Worm (Caenorhabditis elegans): ENCODE results near the gene B0281.4.

The B0281.4 gene

DNA sequence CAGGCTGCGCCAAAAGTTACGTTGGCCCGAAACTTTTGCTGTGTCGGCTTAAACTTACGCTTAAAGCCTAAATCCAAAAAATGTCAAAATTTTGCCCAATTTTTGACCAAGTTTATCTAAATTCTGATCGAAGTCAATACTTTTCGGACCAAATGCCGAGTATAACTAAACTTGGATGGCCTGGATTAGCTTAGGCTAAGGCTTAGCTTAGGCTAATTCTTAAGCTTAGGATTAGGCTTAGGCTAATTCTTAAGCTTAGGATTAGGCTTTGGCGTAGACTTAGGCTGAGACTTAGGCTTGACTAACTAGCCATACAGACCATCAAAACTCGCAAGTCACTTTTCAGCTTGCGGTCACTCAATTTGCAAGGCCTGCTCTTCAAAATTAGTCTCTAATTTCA, 37.5 kb upstream of the B0281.4 start (continued):
- TF ChIP-seq pha-4 (tag; optimal IDR thresholded peaks at IDR 0.05): no peak

ce11 chrII:2335572-2335971, 36.9 kb upstream of the B0281.4 start, which contains the start of gene F43C11.7:
Gene F43C11.7, plus strand, starts transcription at chrII:2335897.
- TF ChIP-seq B0019.2 (GFP tag; conservative IDR thresholded peaks at IDR 0.05) (no peak), F57C9.4 (tag; optimal IDR thresholded peaks at IDR 0.05) (no peak), nhr-80 (tag; optimal IDR thresholded peaks at IDR 0.05) (peak; percentile 84), attf-5 (GFP tag; optimal IDR thresholded peaks at IDR 0.05) (no peak), somi-1 (GFP tag; optimal IDR thresholded peaks at IDR 0.05) (no peak), atf-7 (tag; optimal IDR thresholded peaks at IDR 0.05) (peak; percentile 87), dpff-1 (tag; optimal IDR thresholded peaks at IDR 0.05) (no peak), F55B11.4 (tag; optimal IDR thresholded peaks at IDR 0.05; ENCODE audit: borderline replicate concordance, insufficient read depth) (no peak), rcor-1 (GFP tag; IDR thresholded peaks at IDR 0.05) (no peak), chd-7 (tag; optimal IDR thresholded peaks at IDR 0.05) (no peak), F57A8.1 (GFP tag; optimal IDR thresholded peaks at IDR 0.05) (no peak), lsl-1 (GFP tag; optimal IDR thresholded peaks at IDR 0.05) (no peak), unc-62 (GFP tag; optimal IDR thresholded peaks at IDR 0.05) (peak; percentile 37), nfya-2 (GFP tag; IDR thresholded peaks at IDR 0.05) (no peak), cebp-1 (GFP tag; IDR thresholded peaks at IDR 0.05) (no peak), cebp-1 (tag; optimal IDR thresholded peaks at IDR 0.05) (peak; percentile 27)

DNA sequence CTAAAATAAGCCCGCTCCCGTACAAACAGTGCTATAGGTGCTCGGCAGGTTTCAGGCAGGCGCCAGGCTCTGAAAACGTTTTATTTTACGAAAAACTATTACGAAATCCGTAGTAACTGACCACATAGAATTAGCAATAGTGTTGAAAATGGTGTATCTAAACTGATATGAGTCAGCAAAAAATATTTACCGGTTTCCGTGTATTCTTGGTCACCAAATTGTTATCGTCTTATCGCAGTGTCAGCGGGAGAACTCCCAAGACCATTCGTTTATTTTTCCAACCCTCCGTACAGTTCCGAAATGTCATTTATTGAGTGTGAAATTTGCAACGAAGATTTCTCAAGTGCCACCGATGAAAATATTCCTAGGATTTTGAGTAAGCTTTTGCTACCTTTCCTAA, 33.6 kb upstream of the B0281.4 start, which contains the start of gene F43C11.8:
TSS of gene F43C11.8 (plus strand) at position 301 of the 400 bp plus-strand sequence.
- no peak for TF ChIP-seq ztf-28 (GFP tag; IDR thresholded peaks at IDR 0.05)
- no peak for TF ChIP-seq nhr-120 (GFP tag; IDR thresholded peaks at IDR 0.05)
- TF ChIP-seq F55B11.4 (tag; optimal IDR thresholded peaks at IDR 0.05; ENCODE audit: borderline replicate concordance, insufficient read depth): no peak
- TF ChIP-seq ceh-100 (GFP tag; IDR thresholded peaks at IDR 0.05): no peak
- no peak for TF ChIP-seq pha-4 (tag; optimal IDR thresholded peaks at IDR 0.05)
- TF ChIP-seq nhr-80 (tag; optimal IDR thresholded peaks at IDR 0.05): peak; percentile 6
- no peak for TF ChIP-seq let-607 (tag; optimal IDR thresholded peaks at IDR 0.05)
- no peak for TF ChIP-seq xnd-1 (tag; optimal IDR thresholded peaks at IDR 0.05)

- no peak for TF ChIP-seq F55B11.4 (tag; optimal IDR thresholded peaks at IDR 0.05; ENCODE audit: borderline replicate concordance, insufficient read depth)
- no peak for TF ChIP-seq C06A6.2 (GFP tag; conservative IDR thresholded peaks at IDR 0.05)
- no peak for TF ChIP-seq sptf-2 (GFP tag; optimal IDR thresholded peaks at IDR 0.05)
- TF ChIP-seq chd-7 (tag; optimal IDR thresholded peaks at IDR 0.05): no peak
- no peak for TF ChIP-seq lsy-27 (tag; optimal IDR thresholded peaks at IDR 0.05; ENCODE audit: borderline replicate concordance, insufficient read depth)
- no peak for TF ChIP-seq dpff-1 (tag; optimal IDR thresholded peaks at IDR 0.05)
- peak; percentile 16 for TF ChIP-seq lsl-1 (GFP tag; optimal IDR thresholded peaks at IDR 0.05)
- TF ChIP-seq ekl-4 (GFP tag; IDR thresholded peaks at IDR 0.05): peak; percentile 19; the same call in 1 of the 2 replicates
- TF ChIP-seq mel-28 (tag; optimal IDR thresholded peaks at IDR 0.05; ENCODE audit: borderline replicate concordance): no peak
- TF ChIP-seq ztf-6 (GFP tag; IDR thresholded peaks at IDR 0.05): no peak
- peak; percentile 40 for TF ChIP-seq rpc-1 (optimal IDR thresholded peaks at IDR 0.05)
- TF ChIP-seq rpc-1 (tag; optimal IDR thresholded peaks at IDR 0.05): no peak
- no peak for TF ChIP-seq hmg-1.2 (GFP tag; IDR thresholded peaks at IDR 0.05)
- 0 out of 2 replicates have a peak, but pooled peaks have one; percentile 67 for TF ChIP-seq ceh-40 (GFP tag; IDR thresholded peaks at IDR 0.05)
- no peak for TF ChIP-seq nfya-2 (GFP tag; IDR thresholded peaks at IDR 0.05)
- peak; percentile 12 for TF ChIP-seq gei-17 (GFP tag; optimal IDR thresholded peaks at IDR 0.05)
- no peak for TF ChIP-seq hlh-12 (tag; optimal IDR thresholded peaks at IDR 0.05)
- no peak for TF ChIP-seq F10E7.11 (tag; optimal IDR thresholded peaks at IDR 0.05)
- 0 out of 2 replicates have a peak, but pooled peaks have one; percentile 35 for TF ChIP-seq D2030.7 (GFP tag; IDR thresholded peaks at IDR 0.05)
- TF ChIP-seq ztf-28 (GFP tag; IDR thresholded peaks at IDR 0.05): no peak
- no peak for TF ChIP-seq snpc-1.1 (tag; optimal IDR thresholded peaks at IDR 0.05; ENCODE audit: insufficient read depth)
- peak; percentile 80 for TF ChIP-seq dox-1 (GFP tag; IDR thresholded peaks at IDR 0.05)
- peak; percentile 97 for TF ChIP-seq hsf-1 (GFP tag; IDR thresholded peaks at IDR 0.05)
- TF ChIP-seq F39B2.1 (GFP tag; IDR thresholded peaks at IDR 0.05): no peak
- peak; percentile 31; the same call in 1 of the 2 replicates for TF ChIP-seq madf-6 (GFP tag; IDR thresholded peaks at IDR 0.05)
- no peak for TF ChIP-seq hmg-20 (GFP tag; IDR thresholded peaks at IDR 0.05)
- TF ChIP-seq ztf-18 (tag; optimal IDR thresholded peaks at IDR 0.05): no peak
Observed at ce11 chrII:2330462-2330861, 31.8 kb upstream of the B0281.4 start.

Data from whole organism, young adult.